Fruit fly (Drosophila melanogaster) whole organism, embryonic: ENCODE data around the gene CG5096.
A peak's percentile ranks its signal among the peaks of the same experiment; 100 is the strongest.

Experiments used
- ATbp ChIP-seq: fragments of 200-800 bp; sonication (Bioruptor generic); optimal IDR thresholded peaks from 2 replicates; lab custom pipeline; 2017; ENCODE audit warnings: missing biosample characterization, mild to moderate bottlenecking, missing genetic modification characterization, missing genetic modification reagents
- CG1024 ChIP-seq: fragments of 200-800 bp; sonication (Bioruptor generic); IDR thresholded peaks from 2 replicates; pipeline ENCODE4 v1.3.6; 2022; ENCODE audit warnings: missing biosample characterization, missing genetic modification characterization
- CG10321 ChIP-seq: fragments of 200-800 bp; sonication (Bioruptor generic); IDR thresholded peaks from 2 replicates; pipeline ENCODE4 v1.3.6; 2022; ENCODE audit warnings: missing biosample characterization, missing genetic modification characterization
- CG10543 ChIP-seq: fragments of 200-800 bp; sonication (Bioruptor generic); optimal IDR thresholded peaks from 3 replicates; lab custom pipeline; 2017; ENCODE audit warnings: missing biosample characterization, mild to moderate bottlenecking, missing genetic modification characterization, moderate library complexity
- CG10979 ChIP-seq: fragments of 200-800 bp; sonication (Bioruptor generic); optimal IDR thresholded peaks from 2 replicates; lab custom pipeline; 2018; ENCODE audit warnings: missing biosample characterization, mild to moderate bottlenecking, missing genetic modification characterization, moderate library complexity
- CG12071 ChIP-seq: fragments of 200-800 bp; sonication (Bioruptor generic); optimal IDR thresholded peaks from 3 replicates; lab custom pipeline; 2018; ENCODE audit warnings: missing biosample characterization, mild to moderate bottlenecking, missing genetic modification characterization
- CG12155 ChIP-seq: fragments of 200-800 bp; sonication (Bioruptor generic); optimal IDR thresholded peaks from 3 replicates; lab custom pipeline; 2016; ENCODE audit warnings: missing biosample characterization, missing genetic modification characterization
- CG12659 ChIP-seq: fragments of 200-800 bp; sonication (Bioruptor generic); optimal IDR thresholded peaks from 3 replicates; lab custom pipeline; 2017; ENCODE audit warnings: mild to moderate bottlenecking, missing biosample characterization, missing genetic modification reagents, missing genetic modification characterization
- CG12744 ChIP-seq: fragments of 200-800 bp; sonication (Bioruptor generic); optimal IDR thresholded peaks from 2 replicates; lab custom pipeline; 2016; ENCODE audit warnings: missing biosample characterization, missing genetic modification characterization
- CG13894 ChIP-seq: fragments of 200-800 bp; sonication (Bioruptor generic); optimal IDR thresholded peaks from 3 replicates; lab custom pipeline; 2018; ENCODE audit warnings: missing biosample characterization, mild to moderate bottlenecking, missing genetic modification characterization, moderate library complexity
- CG30020 ChIP-seq: fragments of 200-800 bp; optimal IDR thresholded peaks from 2 replicates; lab custom pipeline; 2019; ENCODE audit warnings: missing biosample characterization, mild to moderate bottlenecking, missing genetic modification characterization, moderate library complexity
- CG32772 ChIP-seq: fragments of 200-800 bp; sonication (Bioruptor generic); IDR thresholded peaks from 2 replicates; pipeline ENCODE4 v1.3.6; 2022; ENCODE audit warnings: missing biosample characterization, missing genetic modification characterization
- CG3281 ChIP-seq: fragments of 200-800 bp; sonication (Bioruptor generic); optimal IDR thresholded peaks from 3 replicates; lab custom pipeline; 2017; ENCODE audit warnings: missing biosample characterization, mild to moderate bottlenecking, missing genetic modification characterization
- CG33213 ChIP-seq: fragments of 200-800 bp; sonication (Bioruptor generic); optimal IDR thresholded peaks from 3 replicates; lab custom pipeline; 2016; ENCODE audit warnings: missing biosample characterization, missing genetic modification characterization
- CG33557 ChIP-seq: fragments of 200-800 bp; sonication (Bioruptor generic); optimal IDR thresholded peaks from 2 replicates; lab custom pipeline; 2019; ENCODE audit warnings: missing biosample characterization, mild to moderate bottlenecking, missing genetic modification characterization, moderate library complexity
- CG4282 ChIP-seq: fragments of 200-800 bp; sonication (Bioruptor generic); optimal IDR thresholded peaks from 2 replicates; lab custom pipeline; 2016; ENCODE audit warnings: missing biosample characterization, missing genetic modification characterization
- CG4328 ChIP-seq: fragments of 200-800 bp; sonication (Bioruptor generic); optimal IDR thresholded peaks from 3 replicates; lab custom pipeline; 2017; ENCODE audit warnings: missing biosample characterization, missing genetic modification reagents, missing genetic modification characterization
- CG4730 ChIP-seq: fragments of 200-800 bp; sonication (Bioruptor generic); IDR thresholded peaks from 2 replicates; pipeline ENCODE4 v1.3.6; 2022; ENCODE audit warnings: missing biosample characterization, missing genetic modification characterization
- CG6654 ChIP-seq: fragments of 200-800 bp; sonication (Bioruptor generic); optimal IDR thresholded peaks from 2 replicates; lab custom pipeline; 2017; ENCODE audit warnings: missing biosample characterization, mild to moderate bottlenecking, missing genetic modification characterization
- CG7786 ChIP-seq: fragments of 200-800 bp; sonication (Bioruptor generic); optimal IDR thresholded peaks from 2 replicates; lab custom pipeline; 2016; ENCODE audit warnings: missing biosample characterization, missing genetic modification characterization
- CG8281 ChIP-seq: fragments of 200-800 bp; sonication (Bioruptor generic); optimal IDR thresholded peaks from 2 replicates; lab custom pipeline; 2018; ENCODE audit warnings: missing biosample characterization, mild to moderate bottlenecking, missing genetic modification characterization, moderate library complexity
- CG8944 ChIP-seq: fragments of 200-800 bp; sonication (Bioruptor generic); optimal IDR thresholded peaks from 3 replicates; lab custom pipeline; 2016; ENCODE audit warnings: missing biosample characterization, missing genetic modification characterization
- CTCF ChIP-seq: fragments of 200-800 bp; sonication (Bioruptor generic); optimal IDR thresholded peaks from 2 replicates; lab custom pipeline; 2017; ENCODE audit warnings: missing biosample characterization, mild to moderate bottlenecking, missing genetic modification characterization, moderate library complexity
- CkIIα-i1 ChIP-seq: fragments of 200-800 bp; sonication (Bioruptor generic); IDR thresholded peaks from 2 replicates; pipeline ENCODE4 v1.3.6; 2022; ENCODE audit warnings: missing biosample characterization, missing genetic modification characterization
- D19B ChIP-seq: fragments of 200-800 bp; sonication (Bioruptor generic); optimal IDR thresholded peaks from 2 replicates; lab custom pipeline; 2017; ENCODE audit warnings: missing biosample characterization, mild to moderate bottlenecking, missing genetic modification characterization
- Dad ChIP-seq: fragments of 200-800 bp; sonication (Bioruptor generic); optimal IDR thresholded peaks from 3 replicates; lab custom pipeline; 2016; ENCODE audit warnings: missing biosample characterization, missing genetic modification characterization
- Dfd ChIP-seq, 2 experiments: fragments of >200 bp; optimal IDR thresholded peaks; 2 replicates each; lab custom pipeline; 2017; ENCODE audit warnings: missing biosample characterization in 2 of 2, missing genetic modification characterization in 2 of 2
- Fer1 ChIP-seq: fragments of 200-800 bp; sonication (Bioruptor generic); optimal IDR thresholded peaks from 2 replicates; lab custom pipeline; 2017; ENCODE audit warnings: missing biosample characterization, mild to moderate bottlenecking, missing genetic modification characterization
- H15 ChIP-seq: fragments of 200-800 bp; sonication (Bioruptor generic); IDR thresholded peaks from 3 replicates; pipeline ENCODE4 v1.3.6; 2022; ENCODE audit warnings: missing biosample characterization, missing genetic modification characterization
- Hr39 ChIP-seq: fragments of >200 bp; optimal IDR thresholded peaks from 2 replicates; lab custom pipeline; 2017
- Hr51 ChIP-seq, 2 experiments: fragments of 200-800 bp; sonication (Bioruptor generic); optimal IDR thresholded peaks; 2 replicates in 1 of 2; 3 replicates in 1 of 2; lab custom pipeline; 2016 to 2018; ENCODE audit warnings: missing biosample characterization in 2 of 2, missing genetic modification characterization in 2 of 2, mild to moderate bottlenecking in 1 of 2, moderate library complexity in 1 of 2
- Kr ChIP-seq: fragments of 200-800 bp; sonication (Bioruptor generic); optimal IDR thresholded peaks from 2 replicates; lab custom pipeline; 2017; ENCODE audit warnings: missing biosample characterization, mild to moderate bottlenecking, missing genetic modification characterization
- MTF-1 ChIP-seq: fragments of 200-800 bp; sonication (Bioruptor generic); optimal IDR thresholded peaks from 2 replicates; lab custom pipeline; 2018; ENCODE audit warnings: missing biosample characterization, mild to moderate bottlenecking, missing genetic modification characterization, borderline replicate concordance
- Myb ChIP-seq: fragments of 200-800 bp; sonication (Bioruptor generic); optimal IDR thresholded peaks from 2 replicates; lab custom pipeline; 2016; ENCODE audit warnings: missing biosample characterization, missing genetic modification characterization
- Six4 ChIP-seq: fragments of 200-800 bp; sonication (Bioruptor generic); optimal IDR thresholded peaks from 2 replicates; lab custom pipeline; 2016; ENCODE audit warnings: missing biosample characterization, missing genetic modification characterization
- ap ChIP-seq: fragments of 200-800 bp; sonication (Bioruptor generic); IDR thresholded peaks from 2 replicates; pipeline ENCODE4 v1.3.6; 2022; ENCODE audit warnings: missing biosample characterization, missing genetic modification characterization
- croc ChIP-seq: fragments of 200-800 bp; sonication (Bioruptor generic); conservative IDR thresholded peaks from 3 replicates; pipeline ENCODE4 v1.3.6; 2022; ENCODE audit warnings: missing biosample characterization, missing genetic modification characterization
- dmrt11E ChIP-seq: fragments of 200-800 bp; sonication (Bioruptor generic); optimal IDR thresholded peaks from 3 replicates; lab custom pipeline; 2018; ENCODE audit warnings: missing biosample characterization, mild to moderate bottlenecking, missing genetic modification characterization, moderate library complexity
- ewg ChIP-seq: fragments of 200-800 bp; sonication (Bioruptor generic); optimal IDR thresholded peaks from 3 replicates; lab custom pipeline; 2017; ENCODE audit warnings: mild to moderate bottlenecking, missing biosample characterization, missing genetic modification reagents, missing genetic modification characterization
- fd102C ChIP-seq: fragments of 200-800 bp; sonication (Bioruptor generic); optimal IDR thresholded peaks from 2 replicates; lab custom pipeline; 2018; ENCODE audit warnings: missing biosample characterization, mild to moderate bottlenecking, missing genetic modification characterization, moderate library complexity
- kni ChIP-seq: fragments of 200-800 bp; sonication (Bioruptor generic); optimal IDR thresholded peaks from 3 replicates; lab custom pipeline; 2017; ENCODE audit warnings: mild to moderate bottlenecking, missing biosample characterization, missing genetic modification reagents, missing genetic modification characterization
- mam ChIP-seq: fragments of 200-800 bp; sonication (Bioruptor generic); optimal IDR thresholded peaks from 3 replicates; lab custom pipeline; 2016; ENCODE audit warnings: missing biosample characterization, missing genetic modification characterization
- mld ChIP-seq: fragments of 200-800 bp; sonication (Bioruptor generic); IDR thresholded peaks from 3 replicates; pipeline ENCODE4 v1.3.6; 2022; ENCODE audit warnings: missing biosample characterization, missing genetic modification characterization; ENCODE audit not compliant: partially characterized antibody
- nerfin-2 ChIP-seq: fragments of 200-800 bp; sonication (Bioruptor generic); IDR thresholded peaks from 2 replicates; pipeline ENCODE4 v1.3.6; 2022; ENCODE audit warnings: missing biosample characterization, missing genetic modification characterization; ENCODE audit not compliant: partially characterized antibody
- nmo ChIP-seq: fragments of 200-800 bp; sonication (Bioruptor generic); optimal IDR thresholded peaks from 2 replicates; lab custom pipeline; 2018; ENCODE audit warnings: missing biosample characterization, mild to moderate bottlenecking, missing genetic modification characterization, moderate library complexity
- pb ChIP-seq: fragments of 200-800 bp; sonication (Bioruptor generic); optimal IDR thresholded peaks from 3 replicates; lab custom pipeline; 2016; ENCODE audit warnings: missing biosample characterization, missing genetic modification characterization
- psq ChIP-seq: fragments of 200-800 bp; sonication (Bioruptor generic); optimal IDR thresholded peaks from 2 replicates; lab custom pipeline; 2017; ENCODE audit warnings: missing biosample characterization, missing genetic modification characterization
- ro ChIP-seq: fragments of 200-800 bp; sonication (Bioruptor generic); IDR thresholded peaks from 2 replicates; pipeline ENCODE4 v1.3.6; 2022; ENCODE audit warnings: missing biosample characterization, missing genetic modification characterization
- sens ChIP-seq: fragments of 200-800 bp; sonication (Bioruptor generic); peaks from one replicate; lab custom pipeline; 2016; ENCODE audit warnings: missing biosample characterization, missing genetic modification characterization
- sug ChIP-seq: fragments of 200-800 bp; optimal IDR thresholded peaks from 2 replicates; lab custom pipeline; 2019; ENCODE audit warnings: missing biosample characterization, mild to moderate bottlenecking, missing genetic modification characterization, moderate library complexity
- trh ChIP-seq: fragments of 200-800 bp; sonication (Bioruptor generic); optimal IDR thresholded peaks from 2 replicates; lab custom pipeline; 2016; ENCODE audit warnings: missing biosample characterization, missing genetic modification characterization

CG5096 gene

DNA sequence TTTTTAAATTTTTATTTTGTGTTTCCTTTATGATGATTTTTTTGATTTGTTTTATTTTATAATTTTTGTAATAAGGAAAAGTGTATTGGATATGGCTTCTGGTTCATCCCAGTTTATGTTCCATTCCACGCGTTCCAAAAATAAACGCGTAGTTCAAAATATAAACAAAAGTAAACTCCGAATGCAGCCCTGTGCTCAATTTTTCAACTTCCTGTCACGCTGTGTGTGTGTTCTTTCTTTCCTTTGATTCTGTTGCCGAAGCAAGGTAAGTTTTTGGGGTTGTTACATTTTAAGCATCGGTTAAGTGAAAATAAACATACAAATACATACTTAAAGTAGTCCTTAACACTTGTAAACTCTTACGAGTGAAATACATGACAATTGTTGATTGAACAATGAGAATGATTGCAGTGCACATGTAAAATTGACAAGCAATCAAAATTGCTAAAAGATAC is 26.1 kb downstream of the CG5096 start, which contains the start of the genes Ip259 and RpS27A (continued):
- TF ChIP-seq Myb (peak; percentile 42), H15 (GFP tag; lab: Robert Waterston, UW) (peak; percentile 71), CG33213 (GFP tag; lab: Kevin White, UChicago) (peak; percentile 88), Fer1 (GFP tag; lab: Kevin White, UChicago) (peak; percentile 70), MTF-1 (no peak), CG7786 (GFP tag; lab: Kevin White, UChicago) (peak; percentile 60), CTCF (no peak), CG33557 (peak; percentile 69), kni (GFP tag; lab: Kevin White, UChicago) (no peak), nmo (GFP tag; lab: Kevin White, UChicago) (peak; percentile 81), Dfd (GFP tag; optimal IDR thresholded peaks at IDR 0.05; lab: Kevin White, UChicago) (no peak), trh (peak; percentile 60), CG8281 (tag; lab: Kevin White, UChicago) (peak; percentile 47), nerfin-2 (no peak), ro (GFP tag; lab: Robert Waterston, UW) (no peak), CG13894 (tag; lab: Kevin White, UChicago) (no peak), dmrt11E (peak; percentile 71), CG8944 (GFP tag; lab: Kevin White, UChicago) (no peak), CG12071 (no peak), CG4282 (no peak), CG6654 (GFP tag; lab: Kevin White, UChicago) (peak; percentile 22), CG3281 (GFP tag; lab: Kevin White, UChicago) (peak; percentile 81), croc (GFP tag; lab: Robert Waterston, UW) (peak; percentile 61), Hr39 (lab: Kevin White, UChicago) (no peak), CG1024 (GFP tag; lab: Robert Waterston, UW) (peak; percentile 98), CG10321 (GFP tag; lab: Robert Waterston, UW) (peak; percentile 44; the same call in 1 of the 2 replicates), Kr (GFP tag; lab: Kevin White, UChicago) (no peak), CG12659 (GFP tag; lab: Kevin White, UChicago) (peak; percentile 90), pb (peak; percentile 71), ap (GFP tag; lab: Robert Waterston, UW) (no peak; the same call in 1 of the 2 replicates), fd102C (peak; percentile 2), sug (tag; lab: Kevin White, UChicago) (peak; percentile 75), mld (GFP tag; lab: Robert Waterston, UW) (no peak), ewg (GFP tag; lab: Kevin White, UChicago) (peak; percentile 64), Dad (GFP tag; lab: Kevin White, UChicago) (peak; percentile 65), CG4730 (GFP tag; lab: Robert Waterston, UW) (peak; percentile 35; the same call in 1 of the 2 replicates), CG10543 (GFP tag; lab: Kevin White, UChicago) (peak; percentile 67), Six4 (GFP tag; lab: Kevin White, UChicago) (peak; percentile 7), mam (GFP tag; lab: Kevin White, UChicago) (peak; percentile 71), Hr51 (GFP tag; optimal IDR thresholded peaks at IDR 0.05; lab: Kevin White, UChicago) (peak in 1 of 2 experiments; percentile 38), CG12744 (GFP tag; lab: Kevin White, UChicago) (peak; percentile 55), CG4328 (GFP tag; lab: Kevin White, UChicago) (peak; percentile 73), psq (GFP tag; lab: Kevin White, UChicago) (peak; percentile 27), CkIIα-i1 (GFP tag; lab: Robert Waterston, UW) (no peak), CG32772 (GFP tag; lab: Robert Waterston, UW) (no peak; the same call in 1 of the 2 replicates), CG30020 (tag; lab: Kevin White, UChicago) (peak; percentile 99), ATbp (no peak), CG12155 (GFP tag; lab: Kevin White, UChicago) (peak; percentile 33), D19B (peak; percentile 56), sens (peak; percentile 74), CG10979 (tag; lab: Kevin White, UChicago) (peak; percentile 57)
